Fruit fly (Drosophila melanogaster): ENCODE data around the gene CG11760.
A peak's percentile ranks its signal among the peaks of the same experiment; 100 is the strongest.

Gene CG11760

DNA sequence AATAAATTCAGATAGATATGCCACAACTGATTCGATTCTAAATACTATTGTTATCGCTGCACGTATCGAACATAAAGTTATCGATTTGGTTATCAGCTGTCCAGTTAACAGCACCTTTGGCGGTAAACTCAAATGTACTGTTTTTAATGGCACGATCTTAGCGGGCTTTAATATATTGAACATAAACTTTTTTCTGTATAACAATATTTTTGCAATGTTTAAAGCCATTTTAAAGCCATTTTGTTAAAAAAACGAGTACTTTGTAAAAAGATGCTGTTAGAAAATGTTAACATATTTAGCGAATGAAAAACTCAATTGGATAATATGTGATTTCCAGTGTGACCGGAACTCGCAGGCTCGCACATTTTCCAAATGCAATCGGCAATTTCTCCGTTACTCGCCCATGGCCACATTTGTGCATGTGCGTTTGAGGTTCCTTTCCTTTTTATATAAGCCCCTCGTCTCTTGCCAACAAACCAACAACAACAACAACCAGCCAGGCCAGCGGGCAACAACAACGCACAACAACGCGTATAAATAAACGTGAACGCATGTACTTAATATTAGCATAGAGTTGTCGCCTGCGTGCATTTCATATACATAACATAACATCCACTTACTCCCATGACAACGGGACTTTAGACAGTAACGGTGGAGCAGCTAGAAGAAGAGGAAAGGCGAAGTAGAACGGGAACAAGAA is 3.0 kb upstream of the CG11760 start, which contains the start of gene TMEM216 (continued):
- no peak for TF ChIP-seq slou (GFP tag; optimal IDR thresholded peaks at IDR 0.05)
- TF ChIP-seq CG4424 (GFP tag; optimal IDR thresholded peaks at IDR 0.05), result no peak
- TF ChIP-seq CG10565 (GFP tag; optimal IDR thresholded peaks at IDR 0.05), result no peak
- TF ChIP-seq CG14860 (GFP tag; IDR thresholded peaks at IDR 0.05; ENCODE audit: partially characterized antibody), result no peak; the same call in 2 of the 3 replicates
- TF ChIP-seq Usf (GFP tag; optimal IDR thresholded peaks at IDR 0.05), result no peak
- TF ChIP-seq CG17802 (tag; optimal IDR thresholded peaks at IDR 0.05), result no peak
- TF ChIP-seq CG14014 (GFP tag; IDR thresholded peaks at IDR 0.05), result no peak
- TF ChIP-seq HLHmδ (GFP tag; optimal IDR thresholded peaks at IDR 0.05), result no peak

DNA sequence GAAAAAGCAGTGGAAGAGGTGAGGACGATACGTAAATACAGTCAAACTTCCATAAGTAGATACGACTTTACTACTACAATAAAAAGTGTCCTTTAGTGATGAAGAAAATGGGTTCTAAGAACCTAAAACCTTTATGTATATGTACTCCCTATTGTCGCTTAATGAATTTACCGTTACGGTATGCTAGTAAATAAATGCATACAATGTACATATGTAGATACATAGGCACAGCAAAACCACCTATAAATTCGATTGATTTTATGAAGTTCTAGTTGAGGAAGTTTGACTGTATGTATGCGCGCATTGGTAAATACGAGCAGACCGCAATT is 2.5 kb upstream of the CG11760 start:
- TF ChIP-seq grau (tag; optimal IDR thresholded peaks at IDR 0.05) (peak; percentile 75), CG4730 (GFP tag; IDR thresholded peaks at IDR 0.05) (no peak), Taf1 (GFP tag; IDR thresholded peaks at IDR 0.05) (peak; percentile 17; the same call in 1 of the 2 replicates)

DNA sequence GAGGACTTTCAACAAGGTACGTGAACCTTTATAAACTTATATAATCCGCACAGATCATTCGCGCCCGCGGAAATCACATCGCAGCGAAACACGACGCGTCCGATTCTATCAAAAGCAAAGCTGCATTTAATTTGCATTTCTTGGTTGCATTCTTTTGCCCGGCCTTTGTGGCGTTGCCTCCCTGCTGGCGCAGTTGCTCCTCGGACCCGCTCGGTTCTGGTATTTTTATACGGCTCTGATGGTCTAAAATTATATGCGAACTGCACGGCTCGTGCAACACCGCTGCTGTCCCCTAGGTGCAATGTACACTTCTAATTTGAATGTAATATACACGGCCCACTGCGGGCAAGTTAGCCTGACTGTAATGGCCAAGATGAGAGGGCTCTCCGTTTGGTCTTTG is 642 bp upstream of the CG11760 start, which contains the start of gene Cks85A:
Gene Cks85A, minus strand, starts transcription at position 101 of the 400 bp plus-strand sequence.
- TF ChIP-seq Pdp1 (GFP tag; optimal IDR thresholded peaks at IDR 0.05) (peak in 1 of 2 experiments; percentile 41), CG11398 (GFP tag; optimal IDR thresholded peaks at IDR 0.05) (no peak)

DNA sequence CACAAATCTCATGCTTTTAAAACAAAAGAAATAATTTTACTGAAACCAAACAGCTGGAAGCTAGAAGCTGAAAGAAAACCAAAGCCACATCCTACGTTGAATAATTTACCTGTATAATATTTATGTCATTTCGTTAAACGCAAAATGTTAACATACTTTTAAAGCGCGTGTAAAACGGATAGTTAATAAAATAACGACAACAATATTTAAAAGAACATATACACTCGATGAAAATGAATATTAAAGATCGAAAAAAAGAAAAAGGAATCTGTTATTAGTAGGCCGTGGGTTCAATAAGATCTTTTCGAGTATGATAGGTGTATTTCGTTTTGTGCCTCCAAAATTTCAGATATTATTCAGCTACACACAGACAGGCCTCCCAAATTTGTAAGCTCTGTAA is 2.1 kb downstream of the CG11760 start, which contains the start of gene CG8136:
Gene CG8136, plus strand, starts transcription at position 301 of the 400 bp plus-strand sequence.
- TF ChIP-seq BtbVII (GFP tag; optimal IDR thresholded peaks at IDR 0.05), result no peak
- TF ChIP-seq Optix (GFP tag; IDR thresholded peaks at IDR 0.05), result no peak
- TF ChIP-seq CG3065 (GFP tag; optimal IDR thresholded peaks at IDR 0.05), result no peak
- TF ChIP-seq otp (GFP tag; IDR thresholded peaks at IDR 0.05), result no peak
- TF ChIP-seq gsb-n (tag; optimal IDR thresholded peaks at IDR 0.05), result no peak
- TF ChIP-seq B-H2 (GFP tag; optimal IDR thresholded peaks at IDR 0.05), result no peak
- no peak for TF ChIP-seq dan (GFP tag; IDR thresholded peaks at IDR 0.05)
- TF ChIP-seq CG14710 (tag; optimal IDR thresholded peaks at IDR 0.05), result no peak
- TF ChIP-seq Pdp1 (GFP tag; optimal IDR thresholded peaks at IDR 0.05), result no peak
- no peak for TF ChIP-seq CG10979 (tag; optimal IDR thresholded peaks at IDR 0.05)
- TF ChIP-seq CG5953 (GFP tag; IDR thresholded peaks at IDR 0.05), result no peak

DNA sequence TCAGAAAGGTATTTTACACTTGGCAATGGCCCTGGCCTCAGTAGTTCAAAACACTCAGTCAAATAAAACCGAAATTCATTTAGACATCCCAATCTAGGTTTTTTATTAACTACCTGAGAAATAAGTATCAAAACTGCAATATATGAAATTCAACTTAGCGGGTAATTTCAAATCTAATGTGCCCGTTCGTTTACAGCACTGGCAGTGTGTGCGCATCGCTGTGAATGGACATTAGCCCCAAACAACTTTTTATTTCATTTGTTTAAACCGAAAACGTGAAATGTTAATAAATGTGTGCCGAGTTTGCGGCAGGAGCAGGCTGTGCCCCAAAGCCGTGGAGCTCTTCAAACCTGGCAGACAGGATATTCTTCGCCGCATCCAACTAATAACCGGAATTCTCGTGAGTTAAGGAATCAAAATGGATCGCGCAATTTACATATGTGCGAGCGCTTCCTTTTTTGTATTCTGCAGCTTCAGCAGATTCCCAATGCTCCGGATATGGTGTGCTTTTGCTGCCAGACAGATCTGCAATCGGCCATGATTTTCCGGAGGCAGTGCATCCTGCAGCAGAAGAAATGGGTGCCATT is 4.1 kb downstream of the CG11760 start, which contains the start of gene nom:
Gene nom, plus strand, starts transcription at position 213 of the 587 bp plus-strand sequence.
- TF ChIP-seq CG10321 (GFP tag; IDR thresholded peaks at IDR 0.05) (no peak), pzg (GFP tag; optimal IDR thresholded peaks at IDR 0.05) (peak; percentile 48), phol (tag; optimal IDR thresholded peaks at IDR 0.05) (peak; percentile 35), CTCF (GFP tag; optimal IDR thresholded peaks at IDR 0.05) (no peak), gfzf (GFP tag; optimal IDR thresholded peaks at IDR 0.05) (peak; percentile 17), CG9797 (GFP tag; optimal IDR thresholded peaks at IDR 0.05) (peak; percentile 55), insv (GFP tag; optimal IDR thresholded peaks at IDR 0.05) (peak in 1 of 2 experiments; percentile 7), row (GFP tag; IDR thresholded peaks at IDR 0.05) (peak; percentile 6; the same call in 1 of the 3 replicates), CG3281 (GFP tag; optimal IDR thresholded peaks at IDR 0.05) (no peak), BEAF-32 (GFP tag; optimal IDR thresholded peaks at IDR 0.05) (peak; percentile 10), Rfx (GFP tag; IDR thresholded peaks at IDR 0.05) (peak; percentile 31; the same call in 1 of the 2 replicates), MESR4 (GFP tag; optimal IDR thresholded peaks at IDR 0.05) (peak; percentile 41), Sin3A (optimal IDR thresholded peaks at IDR 0.05) (peak; percentile 23), CG4617 (GFP tag; optimal IDR thresholded peaks at IDR 0.05; ENCODE audit: borderline replicate concordance) (peak; percentile 40), Med (GFP tag) (peak; percentile 67), stwl (tag; optimal IDR thresholded peaks at IDR 0.05) (peak; percentile 49), CG18599 (GFP tag; optimal IDR thresholded peaks at IDR 0.05) (no peak), ATbp (GFP tag; optimal IDR thresholded peaks at IDR 0.05) (no peak), MBD-R2 (GFP tag; IDR thresholded peaks at IDR 0.05) (peak; percentile 80), CG10267 (tag; optimal IDR thresholded peaks at IDR 0.05) (peak; percentile 89)
